Worm (Caenorhabditis elegans): ENCODE data around the gene C38D4.7.

Gene C38D4.7

DNA sequence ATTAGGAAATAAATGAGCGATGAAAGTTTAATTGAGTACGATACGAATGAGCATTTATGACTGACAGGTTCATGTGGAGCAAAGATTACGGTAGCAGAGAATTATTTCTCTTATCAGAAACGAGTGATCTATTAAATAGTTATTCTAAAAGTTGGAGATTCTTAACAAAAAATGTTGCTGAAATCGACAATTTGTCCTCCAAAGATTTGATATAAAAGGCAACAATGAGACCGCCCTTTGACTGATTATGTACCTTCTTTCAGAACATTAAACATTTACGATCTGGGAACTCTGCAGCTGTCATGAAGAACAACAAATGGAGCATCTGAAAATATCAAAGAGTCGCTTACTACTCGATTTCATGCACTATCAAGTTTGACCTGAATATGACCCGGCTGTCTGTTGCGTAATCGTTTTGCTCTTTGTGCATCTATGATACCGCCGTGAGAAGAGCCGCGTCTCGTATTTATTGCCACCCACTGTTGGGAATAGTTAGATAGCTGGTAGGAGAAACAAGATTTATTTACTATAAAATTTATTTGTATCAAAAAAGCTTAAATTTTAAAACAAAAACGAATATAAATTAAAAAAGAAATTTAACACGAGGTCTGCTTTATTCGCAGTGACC is 1.5 kb downstream of the C38D4.7 start, which contains the start of gene pal-1:
pal-1 (minus strand) TSS at position 51 of the 628 bp plus-strand sequence.
- TF ChIP-seq skn-1 (tag; optimal IDR thresholded peaks at IDR 0.05) (no peak), fos-1 (tag; optimal IDR thresholded peaks at IDR 0.05) (no peak), nhr-237 (tag; optimal IDR thresholded peaks at IDR 0.05) (no peak), lin-39 (tag; optimal IDR thresholded peaks at IDR 0.05) (no peak), nhr-11 (tag; optimal IDR thresholded peaks at IDR 0.05) (no peak), elt-3 (tag; optimal IDR thresholded peaks at IDR 0.05) (no peak), elt-2 (tag; optimal IDR thresholded peaks at IDR 0.05) (no peak), aly-2 (tag; optimal IDR thresholded peaks at IDR 0.05) (no peak), tbx-2 (tag; optimal IDR thresholded peaks at IDR 0.05) (no peak)

DNA sequence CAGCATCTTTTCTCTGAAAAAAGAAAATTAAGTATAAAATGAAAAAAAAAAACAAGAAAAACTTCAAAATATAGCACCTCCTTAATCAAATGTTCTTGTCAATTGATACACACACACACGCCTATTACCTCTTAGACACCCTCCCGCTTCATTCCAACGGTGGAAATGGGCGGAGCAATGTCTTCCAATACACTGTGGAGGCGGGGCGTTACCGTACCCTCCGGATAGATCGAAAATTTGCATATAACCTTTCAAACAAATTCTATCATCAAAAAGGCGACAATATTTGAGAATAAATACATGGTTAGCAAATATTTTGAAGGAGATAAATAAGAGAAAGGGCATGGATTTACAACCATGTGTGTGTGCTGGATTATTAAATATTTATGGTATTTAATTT is 3.0 kb downstream of the C38D4.7 start:
- TF ChIP-seq elt-1 (tag; optimal IDR thresholded peaks at IDR 0.05) (no peak), nfya-1 (tag; optimal IDR thresholded peaks at IDR 0.05; ENCODE audit: insufficient read depth) (peak; percentile 98)

DNA sequence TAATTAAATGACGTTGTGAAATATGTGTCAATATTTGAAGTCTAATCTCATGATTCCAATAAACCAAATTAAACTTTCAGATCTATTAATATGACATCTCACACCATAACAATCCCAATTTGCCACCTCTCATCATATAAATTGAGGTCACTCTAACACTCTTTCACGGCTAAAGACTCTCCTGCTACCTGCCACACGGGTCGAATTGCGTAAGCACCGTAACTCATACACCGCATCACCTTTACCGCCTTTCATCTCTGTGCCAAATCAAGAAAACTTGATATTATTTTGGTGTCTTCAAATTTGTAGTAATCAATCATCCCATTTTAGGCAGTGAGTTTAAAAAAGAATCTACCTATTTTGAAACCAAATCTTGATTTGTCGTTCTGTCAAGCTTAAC is 4.8 kb downstream of the C38D4.7 start:
- no peak for TF ChIP-seq sea-2 (GFP tag; optimal IDR thresholded peaks at IDR 0.05)
- no peak for TF ChIP-seq nhr-23 (tag; optimal IDR thresholded peaks at IDR 0.05)
- no peak for TF ChIP-seq fkh-2 (tag; optimal IDR thresholded peaks at IDR 0.05)
- TF ChIP-seq ztf-4 (tag; optimal IDR thresholded peaks at IDR 0.05): no peak
- no peak for TF ChIP-seq mml-1 (tag; optimal IDR thresholded peaks at IDR 0.05)
- no peak for TF ChIP-seq tbx-2 (tag; optimal IDR thresholded peaks at IDR 0.05)
- TF ChIP-seq ztf-11 (tag; optimal IDR thresholded peaks at IDR 0.05): no peak
- no peak for TF ChIP-seq ceh-28 (tag; optimal IDR thresholded peaks at IDR 0.05)
- TF ChIP-seq daf-12 (tag; optimal IDR thresholded peaks at IDR 0.05): no peak
- no peak for TF ChIP-seq elt-3 (tag; optimal IDR thresholded peaks at IDR 0.05)
- no peak for TF ChIP-seq snpc-4 (tag; optimal IDR thresholded peaks at IDR 0.05)
- TF ChIP-seq zag-1 (tag; optimal IDR thresholded peaks at IDR 0.05): no peak
- TF ChIP-seq nhr-237 (tag; optimal IDR thresholded peaks at IDR 0.05): no peak
- no peak for TF ChIP-seq ceh-16 (tag; optimal IDR thresholded peaks at IDR 0.05)
- no peak for TF ChIP-seq ceh-82 (tag; optimal IDR thresholded peaks at IDR 0.05)
- TF ChIP-seq nhr-11 (tag; optimal IDR thresholded peaks at IDR 0.05): no peak
- no peak for TF ChIP-seq elt-2 (tag; optimal IDR thresholded peaks at IDR 0.05)
- TF ChIP-seq fos-1 (tag; optimal IDR thresholded peaks at IDR 0.05): no peak
- no peak for TF ChIP-seq aly-2 (tag; optimal IDR thresholded peaks at IDR 0.05)
- TF ChIP-seq nhr-28 (tag; optimal IDR thresholded peaks at IDR 0.05): no peak

- TF ChIP-seq elt-1 (tag; optimal IDR thresholded peaks at IDR 0.05) (no peak), ceh-9 (tag; optimal IDR thresholded peaks at IDR 0.05) (no peak), nhr-12 (tag; optimal IDR thresholded peaks at IDR 0.05) (no peak), fos-1 (tag; optimal IDR thresholded peaks at IDR 0.05) (no peak), nhr-237 (tag; optimal IDR thresholded peaks at IDR 0.05) (no peak), nhr-77 (tag; optimal IDR thresholded peaks at IDR 0.05) (no peak), ztf-11 (tag; optimal IDR thresholded peaks at IDR 0.05) (no peak), elt-2 (tag; optimal IDR thresholded peaks at IDR 0.05) (no peak), fkh-10 (GFP tag; optimal IDR thresholded peaks at IDR 0.05) (no peak), eor-1 (tag; optimal IDR thresholded peaks at IDR 0.05) (no peak), ama-1 (optimal IDR thresholded peaks at IDR 0.05) (no peak), ceh-16 (tag; optimal IDR thresholded peaks at IDR 0.05) (no peak), nhr-43 (tag; optimal IDR thresholded peaks at IDR 0.05; ENCODE audit: poor library complexity, severe bottlenecking) (no peak), elt-3 (tag; optimal IDR thresholded peaks at IDR 0.05) (no peak), zag-1 (tag; optimal IDR thresholded peaks at IDR 0.05) (no peak), lsy-12 (tag; optimal IDR thresholded peaks at IDR 0.05) (no peak), nfya-1 (tag; optimal IDR thresholded peaks at IDR 0.05; ENCODE audit: insufficient read depth) (no peak), ztf-4 (tag; optimal IDR thresholded peaks at IDR 0.05) (no peak)
These were observed 8.4 kb downstream of the C38D4.7 start, which contains the start of gene metl-5 for ce11 chrIII:4802707-4803106. Gene metl-5, plus strand, starts transcription at chrIII:4803007.

DNA sequence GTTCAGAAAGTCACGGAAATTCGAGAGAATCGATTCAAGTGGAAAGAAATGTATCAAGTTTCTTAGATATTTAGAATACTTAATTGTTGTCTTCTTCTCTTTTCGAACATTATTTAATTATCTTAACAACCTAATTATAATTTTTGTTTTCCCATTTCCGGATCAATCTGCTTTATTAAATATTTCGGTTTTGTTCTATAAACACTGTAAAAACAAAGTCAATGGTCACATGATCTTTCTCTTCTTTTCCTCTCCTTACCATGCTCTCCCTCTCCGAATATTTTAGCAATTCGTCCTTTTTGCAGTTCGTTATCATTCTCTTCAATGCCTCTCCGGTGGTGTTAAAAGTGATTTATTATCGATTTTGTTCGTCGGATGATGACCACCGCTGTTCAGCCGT is 14.6 kb downstream of the C38D4.7 start, which contains the start of gene tag-325:
tag-325 (plus strand) TSS at position 301 of the 400 bp plus-strand sequence.
- TF ChIP-seq unc-62 (GFP tag; optimal IDR thresholded peaks at IDR 0.05) (no peak), elt-2 (tag; optimal IDR thresholded peaks at IDR 0.05) (peak; percentile 21)
